Fruit fly (Drosophila melanogaster) whole organism, embryonic: ENCODE measurements around the gene CG9391.

ENCODE experiments used
- CG10366 ChIP-seq: fragments of 200-800 bp; sonication (Bioruptor generic); IDR thresholded peaks from 2 replicates; pipeline ENCODE4 v1.3.6; 2022; ENCODE audit warnings: missing biosample characterization, missing genetic modification characterization
- CG12391 ChIP-seq: fragments of 200-800 bp; sonication (Bioruptor generic); optimal IDR thresholded peaks from 3 replicates; lab custom pipeline; 2018; ENCODE audit warnings: missing biosample characterization, mild to moderate bottlenecking, missing genetic modification characterization, moderate library complexity
- CG12659 ChIP-seq: fragments of 200-800 bp; sonication (Bioruptor generic); optimal IDR thresholded peaks from 3 replicates; lab custom pipeline; 2017; ENCODE audit warnings: mild to moderate bottlenecking, missing biosample characterization, missing genetic modification reagents, missing genetic modification characterization
- CG12769 ChIP-seq: fragments of 200-800 bp; sonication (Bioruptor generic); optimal IDR thresholded peaks from 2 replicates; lab custom pipeline; 2019; ENCODE audit warnings: missing biosample characterization, mild to moderate bottlenecking, missing genetic modification characterization, moderate library complexity
- CG13296 ChIP-seq: fragments of 200-800 bp; sonication (Bioruptor generic); optimal IDR thresholded peaks from 3 replicates; lab custom pipeline; 2018; ENCODE audit warnings: missing biosample characterization, mild to moderate bottlenecking, missing genetic modification characterization
- CG14014 ChIP-seq: fragments of 200-800 bp; sonication (Bioruptor generic); IDR thresholded peaks from 2 replicates; pipeline ENCODE4 v1.3.6; 2022; ENCODE audit warnings: missing biosample characterization, missing genetic modification characterization
- CG16815 ChIP-seq: fragments of 200-800 bp; sonication (Bioruptor generic); optimal IDR thresholded peaks from 3 replicates; lab custom pipeline; 2017; ENCODE audit warnings: missing biosample characterization, mild to moderate bottlenecking, missing genetic modification characterization
- CG17568 ChIP-seq: fragments of 200-800 bp; sonication (Bioruptor generic); optimal IDR thresholded peaks from 2 replicates; lab custom pipeline; 2018; ENCODE audit warnings: missing biosample characterization, mild to moderate bottlenecking, missing genetic modification characterization, moderate library complexity
- CG18011 ChIP-seq: fragments of 200-800 bp; sonication (Bioruptor generic); optimal IDR thresholded peaks from 2 replicates; lab custom pipeline; 2017; ENCODE audit warnings: missing biosample characterization, missing genetic modification characterization, mild to moderate bottlenecking, moderate library complexity, missing genotype
- CG2116 ChIP-seq: fragments of 200-800 bp; sonication (Bioruptor generic); optimal IDR thresholded peaks from 3 replicates; lab custom pipeline; 2018; ENCODE audit warnings: missing biosample characterization, mild to moderate bottlenecking, missing genetic modification characterization
- CG2120 ChIP-seq: fragments of 200-800 bp; sonication (Bioruptor generic); optimal IDR thresholded peaks from 3 replicates; lab custom pipeline; 2016; ENCODE audit warnings: missing biosample characterization, missing genetic modification characterization
- CG2712 ChIP-seq: fragments of 200-800 bp; optimal IDR thresholded peaks from 3 replicates; lab custom pipeline; 2019; ENCODE audit warnings: missing biosample characterization, mild to moderate bottlenecking, missing genetic modification characterization, moderate library complexity
- CG30020 ChIP-seq: fragments of 200-800 bp; optimal IDR thresholded peaks from 2 replicates; lab custom pipeline; 2019; ENCODE audit warnings: missing biosample characterization, mild to moderate bottlenecking, missing genetic modification characterization, moderate library complexity
- CG30403 ChIP-seq: fragments of 200-800 bp; sonication (Bioruptor generic); optimal IDR thresholded peaks from 3 replicates; lab custom pipeline; 2016; ENCODE audit warnings: missing biosample characterization, missing genetic modification characterization
- CG3281 ChIP-seq: fragments of 200-800 bp; sonication (Bioruptor generic); optimal IDR thresholded peaks from 3 replicates; lab custom pipeline; 2017; ENCODE audit warnings: missing biosample characterization, mild to moderate bottlenecking, missing genetic modification characterization
- CG34422 ChIP-seq: fragments of 200-800 bp; sonication (Bioruptor generic); IDR thresholded peaks from 3 replicates; pipeline ENCODE4 v1.3.6; 2022; ENCODE audit warnings: missing biosample characterization, missing genetic modification characterization
- CG4360 ChIP-seq: fragments of 200-800 bp; sonication (Bioruptor generic); IDR thresholded peaks from 2 replicates; pipeline ENCODE4 v1.3.6; 2022; ENCODE audit warnings: missing biosample characterization, missing genetic modification characterization
- CG6683 ChIP-seq: fragments of 200-800 bp; sonication (Bioruptor generic); optimal IDR thresholded peaks from 2 replicates; lab custom pipeline; 2017; ENCODE audit warnings: missing biosample characterization, mild to moderate bottlenecking, missing genetic modification characterization, missing genetic modification reagents
- CG8281 ChIP-seq: fragments of 200-800 bp; sonication (Bioruptor generic); optimal IDR thresholded peaks from 2 replicates; lab custom pipeline; 2018; ENCODE audit warnings: missing biosample characterization, mild to moderate bottlenecking, missing genetic modification characterization, moderate library complexity
- CHES-1-like ChIP-seq: fragments of 200-800 bp; sonication (Bioruptor generic); optimal IDR thresholded peaks from 2 replicates; lab custom pipeline; 2016; ENCODE audit warnings: missing biosample characterization, missing genetic modification characterization
- CTCF ChIP-seq: fragments of 200-800 bp; sonication (Bioruptor generic); optimal IDR thresholded peaks from 2 replicates; lab custom pipeline; 2017; ENCODE audit warnings: missing biosample characterization, mild to moderate bottlenecking, missing genetic modification characterization, moderate library complexity
- E2f2 ChIP-seq: fragments of 200-800 bp; sonication (Bioruptor generic); IDR thresholded peaks from 2 replicates; pipeline ENCODE4 v1.3.6; 2022; ENCODE audit warnings: missing biosample characterization, missing genetic modification characterization
- Hand ChIP-seq: fragments of 200-800 bp; sonication (Bioruptor generic); optimal IDR thresholded peaks from 2 replicates; lab custom pipeline; 2017; ENCODE audit warnings: mild to moderate bottlenecking, missing biosample characterization, missing genetic modification reagents, missing genetic modification characterization
- Hey ChIP-seq: fragments of 200-800 bp; sonication (Bioruptor generic); optimal IDR thresholded peaks from 3 replicates; lab custom pipeline; 2018; ENCODE audit warnings: missing biosample characterization, mild to moderate bottlenecking, missing genetic modification characterization
- Hr51 ChIP-seq, 2 experiments: fragments of 200-800 bp; sonication (Bioruptor generic); optimal IDR thresholded peaks; 2 replicates in 1 of 2; 3 replicates in 1 of 2; lab custom pipeline; 2016 to 2018; ENCODE audit warnings: missing biosample characterization in 2 of 2, missing genetic modification characterization in 2 of 2, mild to moderate bottlenecking in 1 of 2, moderate library complexity in 1 of 2
- Hsf ChIP-seq: fragments of 200-800 bp; sonication (Bioruptor generic); optimal IDR thresholded peaks from 3 replicates; lab custom pipeline; 2016; ENCODE audit warnings: missing biosample characterization, missing genetic modification characterization
- Nf-YC ChIP-seq: fragments of 200-800 bp; optimal IDR thresholded peaks from 3 replicates; lab custom pipeline; 2019; ENCODE audit warnings: missing biosample characterization, mild to moderate bottlenecking, missing genetic modification characterization, moderate library complexity
- PHDP ChIP-seq: fragments of 200-800 bp; sonication (Bioruptor generic); optimal IDR thresholded peaks from 3 replicates; lab custom pipeline; 2018; ENCODE audit warnings: missing biosample characterization, mild to moderate bottlenecking, missing genetic modification characterization, moderate library complexity
- Rfx ChIP-seq: fragments of 200-800 bp; sonication (Bioruptor generic); IDR thresholded peaks from 2 replicates; pipeline ENCODE4 v1.3.6; 2022; ENCODE audit warnings: missing biosample characterization, missing genetic modification characterization
- Scr ChIP-seq: fragments of 200-800 bp; sonication (Bioruptor generic); IDR thresholded peaks from 2 replicates; pipeline ENCODE4 v1.3.6; 2022; ENCODE audit warnings: missing biosample characterization, missing genetic modification characterization; ENCODE audit not compliant: partially characterized antibody
- TFAM ChIP-seq: fragments of 200-800 bp; sonication (Bioruptor generic); optimal IDR thresholded peaks from 2 replicates; lab custom pipeline; 2017; ENCODE audit warnings: missing biosample characterization, missing genetic modification characterization, inconsistent platforms
- abd-A ChIP-seq: fragments of 200-800 bp; sonication (Bioruptor generic); optimal IDR thresholded peaks from 3 replicates; lab custom pipeline; 2019; ENCODE audit warnings: missing biosample characterization, mild to moderate bottlenecking, missing genetic modification characterization, moderate library complexity
- ash1 ChIP-seq: fragments of 200-800 bp; sonication (Bioruptor generic); optimal IDR thresholded peaks from 2 replicates; lab custom pipeline; 2018; ENCODE audit warnings: missing biosample characterization, mild to moderate bottlenecking, missing genetic modification characterization
- cg ChIP-seq: fragments of 200-800 bp; sonication (Bioruptor generic); optimal IDR thresholded peaks from 3 replicates; lab custom pipeline; 2019; ENCODE audit warnings: missing biosample characterization, mild to moderate bottlenecking, missing genetic modification characterization, moderate library complexity
- chinmo ChIP-seq: fragments of 200-800 bp; sonication (Bioruptor generic); IDR thresholded peaks from 4 replicates; pipeline ENCODE4 v1.3.6; 2022; ENCODE audit warnings: missing biosample characterization, missing genetic modification characterization; ENCODE audit not compliant: partially characterized antibody
- dmrt99B ChIP-seq: fragments of 200-800 bp; sonication (Bioruptor generic); optimal IDR thresholded peaks from 2 replicates; lab custom pipeline; 2018; ENCODE audit warnings: missing biosample characterization, mild to moderate bottlenecking, missing genetic modification characterization, moderate library complexity
- fd102C ChIP-seq: fragments of 200-800 bp; sonication (Bioruptor generic); optimal IDR thresholded peaks from 2 replicates; lab custom pipeline; 2018; ENCODE audit warnings: missing biosample characterization, mild to moderate bottlenecking, missing genetic modification characterization, moderate library complexity
- her ChIP-seq: fragments of 200-800 bp; sonication (Bioruptor generic); optimal IDR thresholded peaks from 2 replicates; lab custom pipeline; 2016; ENCODE audit warnings: missing biosample characterization, missing genetic modification characterization
- lbe ChIP-seq: fragments of 200-800 bp; sonication (Bioruptor generic); optimal IDR thresholded peaks from 2 replicates; lab custom pipeline; 2016; ENCODE audit warnings: missing biosample characterization, mild to moderate bottlenecking, missing genetic modification characterization
- rib ChIP-seq: fragments of 200-800 bp; sonication (Bioruptor generic); IDR thresholded peaks from 2 replicates; pipeline ENCODE4 v1.3.6; 2022; ENCODE audit warnings: missing biosample characterization, missing genetic modification characterization
- sens ChIP-seq: fragments of 200-800 bp; sonication (Bioruptor generic); peaks from one replicate; lab custom pipeline; 2016; ENCODE audit warnings: missing biosample characterization, missing genetic modification characterization
- stc ChIP-seq: fragments of 200-800 bp; sonication (Bioruptor generic); IDR thresholded peaks from 2 replicates; pipeline ENCODE4 v1.3.6; 2022; ENCODE audit warnings: missing biosample characterization, missing genetic modification characterization
- unpg ChIP-seq: fragments of 200-800 bp; sonication (Bioruptor generic); optimal IDR thresholded peaks from 3 replicates; lab custom pipeline; 2018; ENCODE audit warnings: missing biosample characterization, mild to moderate bottlenecking, missing genetic modification characterization, moderate library complexity
- vvl ChIP-seq: fragments of 200-800 bp; sonication (Bioruptor generic); IDR thresholded peaks from 2 replicates; pipeline ENCODE4 v1.3.6; 2022; ENCODE audit warnings: missing biosample characterization, missing genetic modification characterization
- z ChIP-seq: fragments of 200-800 bp; sonication (Bioruptor generic); IDR thresholded peaks from 3 replicates; pipeline ENCODE4 v1.3.6; 2022; ENCODE audit warnings: missing biosample characterization, missing genetic modification characterization
- zen2 ChIP-seq: fragments of 200-800 bp; sonication (Bioruptor generic); IDR thresholded peaks from 3 replicates; pipeline ENCODE4 v1.3.6; 2022; ENCODE audit warnings: missing biosample characterization, missing genetic modification characterization; ENCODE audit not compliant: partially characterized antibody
- zf30C ChIP-seq: fragments of 200-800 bp; sonication (Bioruptor generic); optimal IDR thresholded peaks from 3 replicates; lab custom pipeline; 2018; ENCODE audit warnings: missing biosample characterization, mild to moderate bottlenecking, missing genetic modification characterization
- zfh1 ChIP-seq: fragments of 200-800 bp; sonication (Bioruptor generic); IDR thresholded peaks from 3 replicates; pipeline ENCODE4 v1.3.6; 2022; ENCODE audit warnings: missing biosample characterization, missing genetic modification characterization

The CG9391 gene

dm6 chr3L:21279876-21280566, 11.9 kb upstream of the CG9391 start, which contains the start of gene AcCoAS (continued):
- peak; percentile 59 for TF ChIP-seq CG3281 (GFP tag; lab: Kevin White, UChicago)
- peak; percentile 54 for TF ChIP-seq lbe (GFP tag; lab: Kevin White, UChicago)
- TF ChIP-seq her = peak; percentile 36
- TF ChIP-seq Hr51 (GFP tag; optimal IDR thresholded peaks at IDR 0.05; lab: Kevin White, UChicago) = peak in 1 of 2 experiments; percentile 1
- peak; percentile 73 for TF ChIP-seq Hand
- peak; percentile 88 for TF ChIP-seq z
- peak; percentile 26 for TF ChIP-seq Hsf (GFP tag; lab: Kevin White, UChicago)
- TF ChIP-seq stc (GFP tag; lab: Robert Waterston, UW) = 0 out of 2 replicates have a peak, but pooled peaks have one; percentile 35
- peak; percentile 16 for TF ChIP-seq PHDP (tag; lab: Kevin White, UChicago)
- no peak; the same call in 1 of the 2 replicates for TF ChIP-seq CG4360
- TF ChIP-seq CG30020 (tag; lab: Kevin White, UChicago) = no peak
- no peak for TF ChIP-seq dmrt99B (tag; lab: Kevin White, UChicago)
- TF ChIP-seq Rfx = peak; percentile 76
- peak; percentile 34; the same call in 1 of the 3 replicates for TF ChIP-seq CG34422
- peak; percentile 27 for TF ChIP-seq Hey (tag; lab: Kevin White, UChicago)
- TF ChIP-seq CG18011 (GFP tag; lab: Kevin White, UChicago) = peak; percentile 30
- TF ChIP-seq cg = no peak
- no peak for TF ChIP-seq zf30C (GFP tag; lab: Kevin White, UChicago)
- 0 out of 2 replicates have a peak, but pooled peaks have one; percentile 39 for TF ChIP-seq Scr (GFP tag; lab: Robert Waterston, UW)
- TF ChIP-seq zen2 (GFP tag; lab: Robert Waterston, UW) = no peak
- TF ChIP-seq CG14014 (GFP tag; lab: Robert Waterston, UW) = peak; percentile 50; the same call in 1 of the 2 replicates
- TF ChIP-seq Nf-YC (tag; lab: Kevin White, UChicago) = peak; percentile 47
- TF ChIP-seq chinmo = peak; percentile 81; the same call in 2 of the 4 replicates
- TF ChIP-seq rib = peak; percentile 52; the same call in 1 of the 2 replicates
- no peak for TF ChIP-seq fd102C (GFP tag; lab: Kevin White, UChicago)
- TF ChIP-seq TFAM (GFP tag; lab: Kevin White, UChicago) = no peak
- peak; percentile 71 for TF ChIP-seq CG13296 (GFP tag; lab: Kevin White, UChicago)
- no peak for TF ChIP-seq CG12391
- no peak for TF ChIP-seq CG8281
- peak; percentile 15 for TF ChIP-seq ash1 (GFP tag; lab: Kevin White, UChicago)
- peak; percentile 10 for TF ChIP-seq CG17568 (GFP tag; lab: Kevin White, UChicago)
- peak; percentile 22 for TF ChIP-seq CG30403
- peak; percentile 2 for TF ChIP-seq CHES-1-like (GFP tag; lab: Kevin White, UChicago)
- peak; percentile 53 for TF ChIP-seq CTCF
- peak; percentile 27 for TF ChIP-seq unpg (GFP tag; lab: Kevin White, UChicago)
- peak; percentile 84 for TF ChIP-seq sens
- TF ChIP-seq CG6683 = peak; percentile 6
- peak; percentile 44 for TF ChIP-seq CG12659
- no peak for TF ChIP-seq CG2116
- no peak for TF ChIP-seq CG16815 (GFP tag; lab: Kevin White, UChicago)
- peak; percentile 60 for TF ChIP-seq abd-A
- peak; percentile 13; the same call in 1 of the 2 replicates for TF ChIP-seq E2f2 (GFP tag; lab: Robert Waterston, UW)
- TF ChIP-seq CG2712 (tag; lab: Kevin White, UChicago) = peak; percentile 14
- TF ChIP-seq CG12769 (tag; lab: Kevin White, UChicago) = peak; percentile 67
- no peak for TF ChIP-seq CG10366 (GFP tag; lab: Robert Waterston, UW)
- TF ChIP-seq CG2120 (GFP tag; lab: Kevin White, UChicago) = peak; percentile 71
- 0 out of 3 replicates have a peak, but pooled peaks have one; percentile 13 for TF ChIP-seq zfh1 (GFP tag; lab: Robert Waterston, UW)
- peak; percentile 33; the same call in 1 of the 2 replicates for TF ChIP-seq vvl (GFP tag; lab: Robert Waterston, UW)
